Worm (Caenorhabditis elegans) whole organism, midembryonic: Measurements from ENCODE around the gene Y51A2B.2.

ENCODE experiments used
- T22C8.4 ChIP-seq: fragments of 200-800 bp; sonication (Bioruptor generic); IDR thresholded peaks from 2 replicates; pipeline ENCODE4 v1.3.6; 2022; ENCODE audit warnings: missing genetic modification characterization, missing compliant biosample characterization
- cog-1 ChIP-seq: sonication (generic microtip); optimal IDR thresholded peaks from 2 replicates; lab custom pipeline; 2016; ENCODE audit warnings: missing genetic modification characterization, missing compliant biosample characterization
- flt-1 ChIP-seq: fragments of 200-800 bp; sonication (Bioruptor generic); IDR thresholded peaks from 2 replicates; pipeline ENCODE4 v1.3.6; 2022; ENCODE audit warnings: missing genetic modification characterization, missing compliant biosample characterization
- klf-2 ChIP-seq: fragments of 200-800 bp; sonication (Bioruptor generic); conservative IDR thresholded peaks from 2 replicates; pipeline ENCODE4 v1.3.6; 2022; ENCODE audit warnings: missing genetic modification reagents, missing genetic modification characterization, missing compliant biosample characterization
- med-1 ChIP-seq: sonication (generic microtip); optimal IDR thresholded peaks from 2 replicates; lab custom pipeline; 2017; ENCODE audit warnings: missing genetic modification characterization, mild to moderate bottlenecking, missing compliant biosample characterization, antibody characterized with exemption, missing genetic modification reagents; ENCODE audit not compliant: insufficient read depth
- ref-1 ChIP-seq: fragments of 200-800 bp; sonication (Bioruptor generic); conservative IDR thresholded peaks from 2 replicates; pipeline ENCODE4 v1.3.6; 2022; ENCODE audit warnings: missing genetic modification reagents, missing genetic modification characterization, missing compliant biosample characterization
- tab-1 ChIP-seq: fragments of 200-800 bp; sonication (Bioruptor generic); IDR thresholded peaks from 2 replicates; pipeline ENCODE4 v1.3.6; 2022; ENCODE audit warnings: missing genetic modification characterization, missing compliant biosample characterization
- ztf-23 ChIP-seq: fragments of 200-800 bp; sonication (Bioruptor generic); IDR thresholded peaks from 2 replicates; pipeline ENCODE4 v1.3.6; 2022; ENCODE audit warnings: missing genetic modification reagents, missing genetic modification characterization, missing compliant biosample characterization
- ztf-29 ChIP-seq: fragments of 200-800 bp; sonication (Bioruptor generic); IDR thresholded peaks from 2 replicates; pipeline ENCODE4 v1.3.6; 2022; ENCODE audit warnings: missing genetic modification reagents, missing genetic modification characterization, missing compliant biosample characterization

Y51A2B.2 gene

ce11 chrV:18374194-18374593, at the start of gene Y51A2B.2:
Gene Y51A2B.2, plus strand, starts transcription at chrV:18374494.
- TF ChIP-seq T22C8.4 = no peak
- TF ChIP-seq cog-1 (tag; lab: Kevin White, UChicago) = no peak
- TF ChIP-seq ref-1 = no peak
- TF ChIP-seq ztf-29 (GFP tag; lab: Robert Waterston, UW) = no peak
- TF ChIP-seq klf-2 (GFP tag; lab: Robert Waterston, UW) = no peak
- TF ChIP-seq flt-1 (GFP tag; lab: Robert Waterston, UW) = no peak
- TF ChIP-seq med-1 (GFP tag; lab: Kevin White, UChicago) = no peak
- no peak for TF ChIP-seq ztf-23 (GFP tag; lab: Robert Waterston, UW)
- no peak for TF ChIP-seq tab-1 (GFP tag; lab: Robert Waterston, UW)

- TF ChIP-seq T22C8.4 = no peak
- TF ChIP-seq flt-1 (GFP tag; lab: Robert Waterston, UW) = no peak
- no peak for TF ChIP-seq cog-1 (tag; lab: Kevin White, UChicago)
- TF ChIP-seq ztf-29 (GFP tag; lab: Robert Waterston, UW) = no peak
- no peak for TF ChIP-seq med-1 (GFP tag; lab: Kevin White, UChicago)
- no peak for TF ChIP-seq tab-1 (GFP tag; lab: Robert Waterston, UW)
- no peak for TF ChIP-seq ztf-23 (GFP tag; lab: Robert Waterston, UW)
- no peak for TF ChIP-seq ref-1
- TF ChIP-seq klf-2 (GFP tag; lab: Robert Waterston, UW) = no peak
These were observed 49.8 kb upstream of the Y51A2B.2 start for ce11 chrV:18324525-18324924.

ce11 chrV:18331086-18331485, 43.2 kb upstream of the Y51A2B.2 start, which contains the start of gene B0462.4:
Gene B0462.4, minus strand, starts transcription at chrV:18331186.
- no peak for TF ChIP-seq ztf-29 (GFP tag; lab: Robert Waterston, UW)
- no peak for TF ChIP-seq tab-1 (GFP tag; lab: Robert Waterston, UW)
- no peak for TF ChIP-seq T22C8.4

- TF ChIP-seq tab-1 (GFP tag; lab: Robert Waterston, UW) (no peak), T22C8.4 (peak; percentile 51; the same call in 1 of the 2 replicates)
These were observed 36.7 kb upstream of the Y51A2B.2 start for ce11 chrV:18337643-18338042.

- TF ChIP-seq med-1 (GFP tag; lab: Kevin White, UChicago) (no peak), flt-1 (GFP tag; lab: Robert Waterston, UW) (no peak), ztf-23 (GFP tag; lab: Robert Waterston, UW) (no peak), ref-1 (no peak), T22C8.4 (no peak), klf-2 (GFP tag; lab: Robert Waterston, UW) (no peak), cog-1 (tag; lab: Kevin White, UChicago) (no peak), tab-1 (GFP tag; lab: Robert Waterston, UW) (no peak), ztf-29 (GFP tag; lab: Robert Waterston, UW) (no peak)
These were observed 34.5 kb upstream of the Y51A2B.2 start, which contains the start of gene C08E8.10 for ce11 chrV:18339807-18340206. Gene C08E8.10, minus strand, starts transcription at chrV:18339907.

ce11 chrV:18344194-18344593, 30.1 kb upstream of the Y51A2B.2 start:
- TF ChIP-seq ref-1 = no peak
- no peak for TF ChIP-seq flt-1 (GFP tag; lab: Robert Waterston, UW)
- TF ChIP-seq klf-2 (GFP tag; lab: Robert Waterston, UW) = no peak
- no peak for TF ChIP-seq tab-1 (GFP tag; lab: Robert Waterston, UW)
- TF ChIP-seq med-1 (GFP tag; lab: Kevin White, UChicago) = no peak

ce11 chrV:18346080-18346479, 28.2 kb upstream of the Y51A2B.2 start:
- TF ChIP-seq klf-2 (GFP tag; lab: Robert Waterston, UW) (no peak), ztf-29 (GFP tag; lab: Robert Waterston, UW) (no peak), T22C8.4 (no peak), ref-1 (no peak), ztf-23 (GFP tag; lab: Robert Waterston, UW) (no peak), flt-1 (GFP tag; lab: Robert Waterston, UW) (no peak), med-1 (GFP tag; lab: Kevin White, UChicago) (no peak), tab-1 (GFP tag; lab: Robert Waterston, UW) (no peak), cog-1 (tag; lab: Kevin White, UChicago) (no peak)

ce11 chrV:18350046-18350445, 24.2 kb upstream of the Y51A2B.2 start, which contains the start of gene C08E8.3:
Gene C08E8.3, plus strand, starts transcription at chrV:18350129.
- no peak for TF ChIP-seq T22C8.4

- no peak for TF ChIP-seq ztf-29 (GFP tag; lab: Robert Waterston, UW)
- no peak for TF ChIP-seq T22C8.4
- TF ChIP-seq tab-1 (GFP tag; lab: Robert Waterston, UW) = no peak
- TF ChIP-seq cog-1 (tag; lab: Kevin White, UChicago) = no peak
- no peak for TF ChIP-seq ref-1
- TF ChIP-seq ztf-23 (GFP tag; lab: Robert Waterston, UW) = no peak
- no peak for TF ChIP-seq flt-1 (GFP tag; lab: Robert Waterston, UW)
- TF ChIP-seq klf-2 (GFP tag; lab: Robert Waterston, UW) = no peak
- no peak for TF ChIP-seq med-1 (GFP tag; lab: Kevin White, UChicago)
These were observed 23.6 kb upstream of the Y51A2B.2 start, which contains the start of gene C08E8.11 for ce11 chrV:18350721-18351120. Gene C08E8.11, plus strand, starts transcription at chrV:18351021.

ce11 chrV:18354299-18354698, 20.0 kb upstream of the Y51A2B.2 start:
- TF ChIP-seq ztf-29 (GFP tag; lab: Robert Waterston, UW) (no peak), flt-1 (GFP tag; lab: Robert Waterston, UW) (no peak), klf-2 (GFP tag; lab: Robert Waterston, UW) (no peak), ztf-23 (GFP tag; lab: Robert Waterston, UW) (no peak), med-1 (GFP tag; lab: Kevin White, UChicago) (no peak), ref-1 (no peak), T22C8.4 (no peak), cog-1 (tag; lab: Kevin White, UChicago) (no peak), tab-1 (GFP tag; lab: Robert Waterston, UW) (no peak)
